Worm (Caenorhabditis elegans) whole organism, L4/young adult: Measurements from ENCODE around the gene F17E9.15.

Experiments
- W03F9.2 ChIP-seq: fragments of 150-350 bp; optimal IDR thresholded peaks from 2 replicates; lab custom pipeline; 2014; ENCODE audit warnings: missing biosample characterization, missing genetic modification characterization
- him-1 ChIP-seq: sonication (generic microtip); optimal IDR thresholded peaks from 2 replicates; lab custom pipeline; 2016; ENCODE audit warnings: missing genotype, missing genetic modification reagents, missing genetic modification characterization, missing compliant biosample characterization

- no peak for TF ChIP-seq W03F9.2 (tag; lab: Kevin White, UChicago)
- no peak for TF ChIP-seq him-1 (tag; lab: Kevin White, UChicago)
Measured at ce11 chrIV:8302648-8303161, 44.5 kb upstream of the F17E9.15 start.
